Worm (Caenorhabditis elegans): ENCODE data around the gene Y75B12B.13.

Gene Y75B12B.13

ce11 chrV:15162697-15163096, 31.1 kb downstream of the Y75B12B.13 start, which contains the start of gene srz-11:
Gene srz-11, plus strand, starts transcription at chrV:15163082.
- TF ChIP-seq ztf-29 (GFP tag; IDR thresholded peaks at IDR 0.05) (no peak), klf-2 (GFP tag; conservative IDR thresholded peaks at IDR 0.05) (no peak), flt-1 (GFP tag; IDR thresholded peaks at IDR 0.05) (no peak), med-1 (GFP tag; optimal IDR thresholded peaks at IDR 0.05; ENCODE audit: insufficient read depth) (no peak)

- TF ChIP-seq tab-1 (GFP tag; IDR thresholded peaks at IDR 0.05) (no peak), ztf-23 (GFP tag; IDR thresholded peaks at IDR 0.05) (no peak), med-1 (GFP tag; optimal IDR thresholded peaks at IDR 0.05; ENCODE audit: insufficient read depth) (no peak), klf-2 (GFP tag; conservative IDR thresholded peaks at IDR 0.05) (no peak), ref-1 (GFP tag; conservative IDR thresholded peaks at IDR 0.05) (no peak), T22C8.4 (GFP tag; IDR thresholded peaks at IDR 0.05) (no peak), cog-1 (tag; optimal IDR thresholded peaks at IDR 0.05) (no peak), ztf-29 (GFP tag; IDR thresholded peaks at IDR 0.05) (no peak), flt-1 (GFP tag; IDR thresholded peaks at IDR 0.05) (no peak)
These were observed 35.1 kb downstream of the Y75B12B.13 start, which contains the start of gene str-45 for ce11 chrV:15158691-15159090. Gene str-45, plus strand, starts transcription at chrV:15158991.

DNA sequence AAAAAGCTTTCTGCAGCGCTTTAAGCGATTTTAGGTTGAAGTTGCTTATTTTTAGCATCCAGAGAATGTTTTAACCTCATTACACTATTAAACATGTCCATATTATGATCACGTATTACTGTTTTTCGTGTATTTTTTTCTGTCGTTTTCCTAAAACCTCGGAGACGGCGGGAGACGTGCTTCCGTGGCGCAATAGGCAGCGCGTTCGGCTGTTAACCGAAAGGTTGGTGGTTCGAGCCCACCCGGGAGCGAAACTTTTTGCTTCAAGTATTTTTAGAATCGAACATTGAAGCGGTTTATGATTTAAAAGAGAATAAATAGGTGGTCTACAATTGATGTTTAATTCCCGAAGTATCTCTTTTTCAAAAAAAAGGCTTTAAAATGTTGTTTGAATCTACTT, 37.3 kb downstream of the Y75B12B.13 start:
- TF ChIP-seq med-1 (GFP tag; optimal IDR thresholded peaks at IDR 0.05; ENCODE audit: insufficient read depth) = no peak
- no peak for TF ChIP-seq tab-1 (GFP tag; IDR thresholded peaks at IDR 0.05)
- no peak for TF ChIP-seq ztf-23 (GFP tag; IDR thresholded peaks at IDR 0.05)
- no peak for TF ChIP-seq T22C8.4 (GFP tag; IDR thresholded peaks at IDR 0.05)
- no peak for TF ChIP-seq ref-1 (GFP tag; conservative IDR thresholded peaks at IDR 0.05)
- TF ChIP-seq klf-2 (GFP tag; conservative IDR thresholded peaks at IDR 0.05) = no peak
- no peak for TF ChIP-seq flt-1 (GFP tag; IDR thresholded peaks at IDR 0.05)
- no peak for TF ChIP-seq cog-1 (tag; optimal IDR thresholded peaks at IDR 0.05)
- no peak for TF ChIP-seq ztf-29 (GFP tag; IDR thresholded peaks at IDR 0.05)

DNA sequence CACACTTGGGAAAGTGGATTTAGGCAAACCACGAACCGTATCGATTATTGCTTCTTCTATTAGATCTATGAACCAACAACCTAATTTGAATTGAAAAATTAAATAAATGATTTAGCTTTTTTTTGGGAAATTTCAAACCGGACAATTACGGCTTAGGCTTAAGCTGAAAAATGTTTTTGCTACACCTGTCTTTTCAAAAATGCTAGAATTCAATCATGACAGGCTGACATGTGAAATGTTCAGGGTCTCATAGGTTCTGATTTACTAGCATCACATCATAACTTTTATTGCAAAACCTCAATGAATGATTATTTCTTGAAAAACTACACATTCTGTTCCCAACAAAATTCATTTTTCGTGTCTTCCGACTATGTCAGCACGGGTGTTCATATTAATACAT, 40.5 kb downstream of the Y75B12B.13 start, which contains the start of gene srh-55:
srh-55 (plus strand) TSS at position 301 of the 400 bp plus-strand sequence.
- no peak for TF ChIP-seq klf-2 (GFP tag; conservative IDR thresholded peaks at IDR 0.05)
- TF ChIP-seq ref-1 (GFP tag; conservative IDR thresholded peaks at IDR 0.05) = no peak
- no peak for TF ChIP-seq tab-1 (GFP tag; IDR thresholded peaks at IDR 0.05)
- no peak for TF ChIP-seq ztf-23 (GFP tag; IDR thresholded peaks at IDR 0.05)
- no peak for TF ChIP-seq med-1 (GFP tag; optimal IDR thresholded peaks at IDR 0.05; ENCODE audit: insufficient read depth)
- TF ChIP-seq flt-1 (GFP tag; IDR thresholded peaks at IDR 0.05) = no peak
- no peak for TF ChIP-seq T22C8.4 (GFP tag; IDR thresholded peaks at IDR 0.05)
- TF ChIP-seq ztf-29 (GFP tag; IDR thresholded peaks at IDR 0.05) = no peak
- TF ChIP-seq cog-1 (tag; optimal IDR thresholded peaks at IDR 0.05) = no peak

- no peak for TF ChIP-seq flt-1 (GFP tag; IDR thresholded peaks at IDR 0.05)
These were observed 41.8 kb downstream of the Y75B12B.13 start for ce11 chrV:15152010-15152409.

- TF ChIP-seq klf-2 (GFP tag; conservative IDR thresholded peaks at IDR 0.05) (no peak), T22C8.4 (GFP tag; IDR thresholded peaks at IDR 0.05) (no peak), ref-1 (GFP tag; conservative IDR thresholded peaks at IDR 0.05) (no peak), tab-1 (GFP tag; IDR thresholded peaks at IDR 0.05) (no peak), flt-1 (GFP tag; IDR thresholded peaks at IDR 0.05) (no peak), med-1 (GFP tag; optimal IDR thresholded peaks at IDR 0.05; ENCODE audit: insufficient read depth) (no peak), cog-1 (tag; optimal IDR thresholded peaks at IDR 0.05) (no peak), ztf-23 (GFP tag; IDR thresholded peaks at IDR 0.05) (no peak), ztf-29 (GFP tag; IDR thresholded peaks at IDR 0.05) (no peak)
These were observed 43.1 kb downstream of the Y75B12B.13 start, which contains the start of gene T09F5.2 for ce11 chrV:15150661-15151060. Gene T09F5.2, plus strand, starts transcription at chrV:15150961.

ce11 chrV:15150176-15150575, 43.6 kb downstream of the Y75B12B.13 start:
- TF ChIP-seq T22C8.4 (GFP tag; IDR thresholded peaks at IDR 0.05) (no peak), flt-1 (GFP tag; IDR thresholded peaks at IDR 0.05) (no peak), ztf-29 (GFP tag; IDR thresholded peaks at IDR 0.05) (no peak), tab-1 (GFP tag; IDR thresholded peaks at IDR 0.05) (no peak), ztf-23 (GFP tag; IDR thresholded peaks at IDR 0.05) (no peak), cog-1 (tag; optimal IDR thresholded peaks at IDR 0.05) (no peak), ref-1 (GFP tag; conservative IDR thresholded peaks at IDR 0.05) (no peak), klf-2 (GFP tag; conservative IDR thresholded peaks at IDR 0.05) (no peak), med-1 (GFP tag; optimal IDR thresholded peaks at IDR 0.05; ENCODE audit: insufficient read depth) (no peak)

DNA sequence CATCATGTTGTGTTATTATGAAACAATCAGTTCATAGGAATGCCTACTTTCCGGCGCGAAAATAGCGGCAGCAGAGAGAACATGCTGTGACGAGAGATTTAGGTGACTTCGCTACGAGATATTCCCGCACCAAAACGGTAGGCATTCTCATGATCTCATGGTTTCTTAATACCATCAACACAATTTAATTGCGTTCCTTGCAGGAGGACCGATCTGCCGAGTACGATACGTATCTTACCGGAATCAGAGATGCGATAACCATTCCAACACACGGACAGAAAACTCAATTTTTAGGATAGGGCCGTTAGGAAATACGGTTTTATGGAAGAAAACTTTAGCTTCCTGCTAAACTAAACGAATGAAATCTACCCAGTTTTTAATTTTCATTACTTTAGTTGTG, 45.0 kb downstream of the Y75B12B.13 start, which contains the start of gene T09F5.1:
T09F5.1 (plus strand) TSS at position 301 of the 400 bp plus-strand sequence.
- TF ChIP-seq tab-1 (GFP tag; IDR thresholded peaks at IDR 0.05) (no peak), ref-1 (GFP tag; conservative IDR thresholded peaks at IDR 0.05) (no peak), klf-2 (GFP tag; conservative IDR thresholded peaks at IDR 0.05) (no peak), cog-1 (tag; optimal IDR thresholded peaks at IDR 0.05) (no peak), ztf-23 (GFP tag; IDR thresholded peaks at IDR 0.05) (no peak), flt-1 (GFP tag; IDR thresholded peaks at IDR 0.05) (no peak), ztf-29 (GFP tag; IDR thresholded peaks at IDR 0.05) (no peak), T22C8.4 (GFP tag; IDR thresholded peaks at IDR 0.05) (no peak), med-1 (GFP tag; optimal IDR thresholded peaks at IDR 0.05; ENCODE audit: insufficient read depth) (no peak)

ce11 chrV:15147776-15148175, 46.0 kb downstream of the Y75B12B.13 start, which contains the start of gene T09F5.20:
Gene T09F5.20, minus strand, starts transcription at chrV:15147876.
- TF ChIP-seq cog-1 (tag; optimal IDR thresholded peaks at IDR 0.05) (no peak), ztf-29 (GFP tag; IDR thresholded peaks at IDR 0.05) (no peak), ref-1 (GFP tag; conservative IDR thresholded peaks at IDR 0.05) (no peak), tab-1 (GFP tag; IDR thresholded peaks at IDR 0.05) (no peak), ztf-23 (GFP tag; IDR thresholded peaks at IDR 0.05) (no peak), klf-2 (GFP tag; conservative IDR thresholded peaks at IDR 0.05) (no peak), T22C8.4 (GFP tag; IDR thresholded peaks at IDR 0.05) (no peak), med-1 (GFP tag; optimal IDR thresholded peaks at IDR 0.05; ENCODE audit: insufficient read depth) (no peak), flt-1 (GFP tag; IDR thresholded peaks at IDR 0.05) (no peak)

DNA sequence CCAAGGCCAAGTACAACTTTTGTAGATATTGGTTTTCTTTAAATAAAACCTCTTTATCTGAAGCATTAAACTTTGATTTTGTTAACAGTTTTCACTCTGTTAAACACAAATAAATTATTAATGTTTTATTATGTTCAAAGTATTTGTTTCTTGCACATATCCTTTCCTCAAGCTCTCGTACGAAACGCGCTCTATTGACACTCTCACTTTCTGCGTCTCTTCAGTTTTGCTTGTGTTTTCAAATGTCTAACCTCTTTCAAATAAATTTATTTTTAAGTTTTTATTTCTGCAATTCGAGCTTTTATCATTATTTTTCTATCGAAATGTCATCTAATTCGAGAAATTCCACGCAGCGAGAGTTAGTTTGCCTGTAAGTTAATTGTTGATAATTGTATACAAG, 50.0 kb downstream of the Y75B12B.13 start, which contains the start of gene K08F9.4:
K08F9.4 (plus strand) TSS at position 222 of the 400 bp plus-strand sequence.
- TF ChIP-seq med-1 (GFP tag; optimal IDR thresholded peaks at IDR 0.05; ENCODE audit: insufficient read depth) = no peak
- TF ChIP-seq flt-1 (GFP tag; IDR thresholded peaks at IDR 0.05) = no peak
- no peak for TF ChIP-seq ztf-23 (GFP tag; IDR thresholded peaks at IDR 0.05)
- TF ChIP-seq T22C8.4 (GFP tag; IDR thresholded peaks at IDR 0.05) = no peak
- no peak for TF ChIP-seq tab-1 (GFP tag; IDR thresholded peaks at IDR 0.05)
- no peak for TF ChIP-seq klf-2 (GFP tag; conservative IDR thresholded peaks at IDR 0.05)
- no peak for TF ChIP-seq cog-1 (tag; optimal IDR thresholded peaks at IDR 0.05)
- TF ChIP-seq ztf-29 (GFP tag; IDR thresholded peaks at IDR 0.05) = no peak
